Worm (Caenorhabditis elegans) whole organism, young adult: ENCODE measurements around the gene srd-29.

Source experiments
- B0019.2 ChIP-seq: fragments of 200-800 bp; sonication (Bioruptor generic); conservative IDR thresholded peaks from 2 replicates; pipeline ENCODE4 v1.3.6; 2022; ENCODE audit warnings: missing genetic modification reagents, missing genetic modification characterization, missing compliant biosample characterization
- B0035.1 ChIP-seq: sonication (generic microtip); optimal IDR thresholded peaks from 2 replicates; lab custom pipeline; 2016; ENCODE audit warnings: missing genetic modification characterization, mild to moderate bottlenecking, missing compliant biosample characterization, missing genotype, missing genetic modification reagents
- C06A6.2 ChIP-seq: fragments of 200-800 bp; sonication (Bioruptor generic); conservative IDR thresholded peaks from 2 replicates; pipeline ENCODE4 v1.3.6; 2022; ENCODE audit warnings: missing genetic modification characterization, missing compliant biosample characterization
- F22D6.2 ChIP-seq: sonication (generic microtip); optimal IDR thresholded peaks from 2 replicates; lab custom pipeline; 2016; ENCODE audit warnings: mild to moderate bottlenecking, missing genetic modification characterization, missing compliant biosample characterization
- F23B12.7 ChIP-seq: sonication (generic microtip); optimal IDR thresholded peaks from 2 replicates; lab custom pipeline; 2017; ENCODE audit warnings: missing genetic modification characterization, mild to moderate bottlenecking, missing compliant biosample characterization, antibody characterized with exemption, moderate library complexity; ENCODE audit not compliant: insufficient read depth
- F49E8.2 ChIP-seq: sonication (generic microtip); optimal IDR thresholded peaks from 3 replicates; lab custom pipeline; 2017; ENCODE audit warnings: missing genetic modification characterization, mild to moderate bottlenecking, missing compliant biosample characterization, antibody characterized with exemption, moderate library complexity; ENCODE audit not compliant: insufficient read depth
- Y53F4B.3 ChIP-seq: fragments of 200-800 bp; sonication (Bioruptor generic); IDR thresholded peaks from 2 replicates; pipeline ENCODE4 v1.3.6; 2022; ENCODE audit warnings: missing genetic modification reagents, missing genetic modification characterization, missing compliant biosample characterization
- Y56A3A.18 ChIP-seq: fragments of 200-800 bp; sonication (Bioruptor generic); IDR thresholded peaks from 2 replicates; pipeline ENCODE4 v1.3.6; 2022; ENCODE audit warnings: missing genetic modification reagents, missing genetic modification characterization, missing compliant biosample characterization
- Y95B8A.8 ChIP-seq: fragments of 200-800 bp; sonication (Bioruptor generic); IDR thresholded peaks from 2 replicates; pipeline ENCODE4 v1.3.6; 2022; ENCODE audit warnings: missing genetic modification reagents, missing genetic modification characterization, missing compliant biosample characterization
- akir-1 ChIP-seq: fragments of 200-800 bp; sonication (Bioruptor generic); optimal IDR thresholded peaks from 2 replicates; lab custom pipeline; 2018; ENCODE audit warnings: mild to moderate bottlenecking, missing genetic modification characterization, moderate library complexity, missing compliant biosample characterization
- ama-1 ChIP-seq, 3 experiments: fragments of 150-350 bp in 1 of 3; sonication (generic microtip) in 2 of 3; optimal IDR thresholded peaks; 2 replicates each; lab custom pipeline; 2014 to 2018; ENCODE audit warnings: missing biosample characterization in 2 of 3, missing genetic modification characterization in 2 of 3, missing genetic modification reagents in 2 of 3
- attf-5 ChIP-seq: fragments of 200-800 bp; sonication (Bioruptor generic); optimal IDR thresholded peaks from 2 replicates; lab custom pipeline; 2018; ENCODE audit warnings: mild to moderate bottlenecking, missing genetic modification characterization, missing compliant biosample characterization
- cebp-1 ChIP-seq, 2 experiments: fragments of 200-800 bp in 1 of 2; sonication (Bioruptor generic) in 1 of 2; sonication (generic microtip) in 1 of 2; IDR thresholded peaks in 1 of 2; optimal IDR thresholded peaks in 1 of 2; 2 replicates each; pipeline versions ENCODE4 v1.3.6 to Lab custom; 2017 to 2022; ENCODE audit warnings: missing compliant biosample characterization in 2 of 2, missing genetic modification characterization in 2 of 2, mild to moderate bottlenecking in 1 of 2, missing genetic modification reagents in 1 of 2, moderate library complexity in 1 of 2
- cebp-2 ChIP-seq: fragments of 200-800 bp; sonication (Bioruptor generic); IDR thresholded peaks from 2 replicates; pipeline ENCODE4 v1.3.6; 2022; ENCODE audit warnings: missing genetic modification characterization, missing compliant biosample characterization
- ceh-79 ChIP-seq: sonication (generic microtip); optimal IDR thresholded peaks from 2 replicates; lab custom pipeline; 2017; ENCODE audit warnings: mild to moderate bottlenecking, missing genetic modification characterization, missing compliant biosample characterization
- chd-7 ChIP-seq: sonication (generic microtip); optimal IDR thresholded peaks from 2 replicates; lab custom pipeline; 2016; ENCODE audit warnings: mild to moderate bottlenecking, missing genetic modification characterization, moderate library complexity, missing compliant biosample characterization
- efl-1 ChIP-seq: fragments of 150-350 bp; optimal IDR thresholded peaks from 2 replicates; lab custom pipeline; 2014; ENCODE audit warnings: missing biosample characterization, missing genetic modification reagents, missing genetic modification characterization
- egl-18 ChIP-seq: fragments of 200-800 bp; sonication (Bioruptor generic); IDR thresholded peaks from 2 replicates; pipeline ENCODE4 v1.3.6; 2022; ENCODE audit warnings: missing genetic modification reagents, missing genetic modification characterization, missing compliant biosample characterization
- egrh-3 ChIP-seq: fragments of 200-800 bp; sonication (Bioruptor generic); IDR thresholded peaks from 2 replicates; pipeline ENCODE4 v1.3.6; 2022; ENCODE audit warnings: missing genetic modification reagents, missing genetic modification characterization, missing compliant biosample characterization
- ets-4 ChIP-seq: fragments of 200-800 bp; sonication (Bioruptor generic); optimal IDR thresholded peaks from 2 replicates; lab custom pipeline; 2018; ENCODE audit warnings: mild to moderate bottlenecking, missing genetic modification characterization, missing compliant biosample characterization
- hlh-12 ChIP-seq: sonication (generic microtip); optimal IDR thresholded peaks from 2 replicates; lab custom pipeline; 2016; ENCODE audit warnings: missing genetic modification characterization, missing compliant biosample characterization
- hlh-26 ChIP-seq: fragments of 200-800 bp; sonication (Bioruptor generic); conservative IDR thresholded peaks from 2 replicates; pipeline ENCODE4 v1.3.6; 2022; ENCODE audit warnings: missing genetic modification reagents, missing genetic modification characterization, missing compliant biosample characterization
- let-607 ChIP-seq, 2 experiments: fragments of 200-800 bp in 1 of 2; sonication (Bioruptor generic) in 1 of 2; sonication (generic microtip) in 1 of 2; optimal IDR thresholded peaks; 2 replicates each; lab custom pipeline; 2016 to 2018; ENCODE audit warnings: mild to moderate bottlenecking in 2 of 2, missing compliant biosample characterization in 2 of 2, missing genetic modification characterization in 2 of 2, moderate library complexity in 2 of 2, missing genotype in 1 of 2
- lin-54 ChIP-seq: fragments of 200-800 bp; sonication (Bioruptor generic); optimal IDR thresholded peaks from 2 replicates; lab custom pipeline; 2018; ENCODE audit warnings: mild to moderate bottlenecking, missing genetic modification characterization, missing compliant biosample characterization
- lir-1 ChIP-seq: fragments of 200-800 bp; sonication (Bioruptor generic); conservative IDR thresholded peaks from 2 replicates; pipeline ENCODE4 v1.3.6; 2022; ENCODE audit warnings: missing genetic modification reagents, missing genetic modification characterization, missing compliant biosample characterization
- lsl-1 ChIP-seq: fragments of 200-800 bp; sonication (Bioruptor generic); optimal IDR thresholded peaks from 2 replicates; lab custom pipeline; 2018; ENCODE audit warnings: mild to moderate bottlenecking, missing genetic modification characterization, moderate library complexity, missing compliant biosample characterization
- madf-8 ChIP-seq: fragments of 200-800 bp; sonication (Bioruptor generic); conservative IDR thresholded peaks from 2 replicates; pipeline ENCODE4 v1.3.6; 2022; ENCODE audit warnings: missing genetic modification reagents, missing genetic modification characterization, missing compliant biosample characterization
- nfya-2 ChIP-seq: fragments of 200-800 bp; sonication (Bioruptor generic); IDR thresholded peaks from 2 replicates; pipeline ENCODE4 v1.3.6; 2022; ENCODE audit warnings: missing genetic modification reagents, missing genetic modification characterization, missing compliant biosample characterization
- nfyb-1 ChIP-seq: fragments of 200-800 bp; sonication (Bioruptor generic); IDR thresholded peaks from 2 replicates; pipeline ENCODE4 v1.3.6; 2022; ENCODE audit warnings: missing genetic modification reagents, missing genetic modification characterization, missing compliant biosample characterization
- nhr-179 ChIP-seq: sonication (generic microtip); optimal IDR thresholded peaks from 2 replicates; lab custom pipeline; 2016; ENCODE audit warnings: mild to moderate bottlenecking, missing genetic modification characterization, missing compliant biosample characterization
- nhr-80 ChIP-seq: sonication (generic microtip); optimal IDR thresholded peaks from 2 replicates; lab custom pipeline; 2016; ENCODE audit warnings: missing genetic modification characterization, missing compliant biosample characterization
- pbrm-1 ChIP-seq: fragments of 200-800 bp; sonication (Bioruptor generic); IDR thresholded peaks from 2 replicates; pipeline ENCODE4 v1.3.6; 2022; ENCODE audit warnings: missing genetic modification reagents, missing genetic modification characterization, missing compliant biosample characterization
- rcor-1 ChIP-seq: fragments of 200-800 bp; sonication (Bioruptor generic); IDR thresholded peaks from 2 replicates; pipeline ENCODE4 v1.3.6; 2022; ENCODE audit warnings: missing genetic modification reagents, missing genetic modification characterization, missing compliant biosample characterization
- rec-8 ChIP-seq, 2 experiments: sonication (generic microtip); optimal IDR thresholded peaks; 2 replicates each; lab custom pipeline; 2016; ENCODE audit warnings: mild to moderate bottlenecking in 2 of 2, missing genetic modification characterization in 2 of 2, missing genetic modification reagents in 2 of 2, missing genotype in 2 of 2, missing biosample characterization in 1 of 2, missing compliant biosample characterization in 1 of 2, moderate library complexity in 1 of 2
- rpc-1 ChIP-seq, 2 experiments: fragments of 150-350 bp in 1 of 2; sonication (generic microtip) in 1 of 2; optimal IDR thresholded peaks; 2 replicates each; lab custom pipeline; 2014 to 2018; ENCODE audit warnings: missing biosample characterization in 1 of 2, missing genetic modification characterization in 1 of 2, missing genetic modification reagents in 1 of 2, missing genotype in 1 of 2
- sdz-38 ChIP-seq: sonication (generic microtip); optimal IDR thresholded peaks from 2 replicates; lab custom pipeline; 2016; ENCODE audit warnings: missing genotype, missing genetic modification characterization, missing compliant biosample characterization
- sea-2 ChIP-seq: fragments of 200-800 bp; sonication (Bioruptor generic); IDR thresholded peaks from 2 replicates; pipeline ENCODE4 v1.3.6; 2022; ENCODE audit warnings: missing genetic modification characterization, missing compliant biosample characterization
- snpc-3.4 ChIP-seq: sonication (generic microtip); optimal IDR thresholded peaks from 2 replicates; lab custom pipeline; 2017; ENCODE audit warnings: missing genetic modification characterization, mild to moderate bottlenecking, missing compliant biosample characterization, antibody characterized with exemption, moderate library complexity, missing genotype, missing genetic modification reagents
- zim-3 ChIP-seq: sonication (generic microtip); optimal IDR thresholded peaks from 2 replicates; lab custom pipeline; 2017; ENCODE audit warnings: mild to moderate bottlenecking, missing genetic modification characterization, moderate library complexity, missing compliant biosample characterization
- ztf-25 ChIP-seq: fragments of 200-800 bp; sonication (Bioruptor generic); IDR thresholded peaks from 2 replicates; pipeline ENCODE4 v1.3.6; 2022; ENCODE audit warnings: missing genetic modification reagents, missing genetic modification characterization, missing compliant biosample characterization
- ztf-6 ChIP-seq: fragments of 200-800 bp; sonication (Bioruptor generic); IDR thresholded peaks from 2 replicates; pipeline ENCODE4 v1.3.6; 2022; ENCODE audit warnings: missing genetic modification reagents, missing genetic modification characterization, missing compliant biosample characterization

srd-29 gene

DNA sequence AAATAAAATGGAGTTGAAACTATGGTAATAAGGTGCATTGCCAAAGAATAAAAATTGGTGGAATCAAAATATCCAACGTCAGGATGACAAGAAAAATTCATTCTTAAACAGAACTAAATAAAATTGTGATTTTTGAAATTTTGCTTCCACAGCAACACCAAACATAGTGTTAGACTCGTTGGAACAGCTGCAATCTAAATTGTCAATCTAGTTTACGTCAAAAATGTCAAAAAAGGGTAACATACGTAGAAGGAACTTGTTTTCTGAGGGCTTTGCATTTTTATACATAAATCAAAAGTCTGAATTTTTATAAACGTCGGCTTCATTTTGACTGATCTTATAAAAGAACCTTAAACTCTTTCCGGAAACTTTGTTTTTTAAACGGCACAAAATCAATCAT lies 18.0 kb downstream of the srd-29 start, which contains the start of gene srh-200:
TSS of gene srh-200 (minus strand) at position 101 of the 400 bp plus-strand sequence.
- no peak for TF ChIP-seq B0019.2 (GFP tag; lab: Robert Waterston, UW)

ce11 chrV:7667940-7668339 lies 32.4 kb downstream of the srd-29 start, which contains the start of gene C12D5.5:
Gene C12D5.5, plus strand, starts transcription at chrV:7668240.
- TF ChIP-seq chd-7 (tag; lab: Kevin White, UChicago), result no peak
- TF ChIP-seq F22D6.2 (tag; lab: Kevin White, UChicago), result no peak
- no peak for TF ChIP-seq zim-3 (tag; lab: Kevin White, UChicago)
- TF ChIP-seq lsl-1 (GFP tag; lab: Kevin White, UChicago), result no peak
- no peak for TF ChIP-seq sea-2
- TF ChIP-seq ama-1 (optimal IDR thresholded peaks at IDR 0.05; lab: Kevin White, UChicago), result no peak
- TF ChIP-seq ama-1 (GFP tag; optimal IDR thresholded peaks at IDR 0.05; lab: Kevin White, UChicago), result no peak
- no peak for TF ChIP-seq cebp-1 (GFP tag; IDR thresholded peaks at IDR 0.05; lab: Robert Waterston, UW)
- TF ChIP-seq cebp-1 (tag; optimal IDR thresholded peaks at IDR 0.05; lab: Kevin White, UChicago), result no peak
- TF ChIP-seq Y95B8A.8 (GFP tag; lab: Robert Waterston, UW), result no peak
- TF ChIP-seq nfya-2, result no peak
- no peak for TF ChIP-seq hlh-12 (tag; lab: Kevin White, UChicago)
- TF ChIP-seq pbrm-1 (GFP tag; lab: Robert Waterston, UW), result no peak
- TF ChIP-seq ztf-6 (GFP tag; lab: Robert Waterston, UW), result no peak
- TF ChIP-seq C06A6.2 (GFP tag; lab: Robert Waterston, UW), result no peak
- TF ChIP-seq ets-4 (GFP tag; lab: Kevin White, UChicago), result no peak
- no peak for TF ChIP-seq F49E8.2
- no peak for TF ChIP-seq snpc-3.4 (tag; lab: Kevin White, UChicago)

DNA sequence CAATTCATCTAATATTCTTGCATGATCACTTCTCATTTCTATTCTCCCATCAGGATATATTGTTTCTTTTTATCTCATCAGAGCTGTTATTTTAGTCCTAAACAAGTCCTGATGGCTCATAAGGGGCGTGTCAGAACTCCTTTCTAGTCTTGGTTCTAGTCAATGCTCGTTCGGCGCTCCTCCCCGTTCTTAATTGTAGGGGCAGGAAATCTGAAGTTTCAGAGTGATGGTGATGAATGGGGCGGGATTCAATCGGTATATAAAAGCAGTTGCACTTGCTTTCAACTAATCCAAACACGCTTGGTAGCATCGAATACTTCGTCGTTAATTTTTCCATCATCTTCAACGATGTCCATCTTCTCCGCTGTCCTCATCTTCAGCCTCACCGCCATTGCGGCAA lies 36.7 kb downstream of the srd-29 start, which contains the start of gene C12D5.4:
TSS of gene C12D5.4 (plus strand) at position 301 of the 400 bp plus-strand sequence.
- no peak for TF ChIP-seq efl-1
- TF ChIP-seq hlh-26 (GFP tag; lab: Robert Waterston, UW), result no peak
- TF ChIP-seq rec-8 (tag; optimal IDR thresholded peaks at IDR 0.05; lab: Kevin White, UChicago), result no peak
- TF ChIP-seq rpc-1 (optimal IDR thresholded peaks at IDR 0.05; lab: Kevin White, UChicago), result no peak
- no peak for TF ChIP-seq rpc-1 (tag; optimal IDR thresholded peaks at IDR 0.05; lab: Kevin White, UChicago)
- no peak for TF ChIP-seq B0019.2 (GFP tag; lab: Robert Waterston, UW)
- no peak for TF ChIP-seq madf-8 (GFP tag; lab: Robert Waterston, UW)
- TF ChIP-seq egrh-3 (GFP tag; lab: Robert Waterston, UW), result no peak
- TF ChIP-seq Y53F4B.3, result no peak
- no peak for TF ChIP-seq ztf-25 (GFP tag; lab: Robert Waterston, UW)
- no peak for TF ChIP-seq egl-18 (GFP tag; lab: Robert Waterston, UW)
- TF ChIP-seq let-607 (tag; optimal IDR thresholded peaks at IDR 0.05; lab: Kevin White, UChicago), result no peak
- TF ChIP-seq sdz-38 (tag; lab: Kevin White, UChicago), result no peak
- TF ChIP-seq F49E8.2, result no peak

DNA sequence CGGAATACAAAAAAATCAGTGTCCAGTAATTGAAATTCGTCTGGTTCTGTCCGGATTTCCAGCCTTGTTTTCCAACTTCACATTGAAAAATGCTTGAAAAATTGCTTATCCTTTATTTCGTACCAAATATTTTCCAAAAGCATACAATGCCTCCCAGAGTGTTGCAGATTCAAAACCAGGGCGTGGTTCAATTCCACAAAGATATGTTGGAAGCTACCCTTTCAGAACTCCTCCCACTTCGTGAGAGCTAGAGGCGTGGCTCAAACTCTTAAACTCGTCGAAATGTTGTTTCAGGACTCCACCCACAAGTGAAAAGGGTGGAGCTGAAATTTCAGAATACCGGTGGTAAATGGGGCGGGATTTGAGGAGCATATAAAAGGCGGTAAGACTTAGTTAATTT lies 40.3 kb downstream of the srd-29 start, which contains the start of gene C12D5.3:
TSS of gene C12D5.3 (plus strand) at position 301 of the 400 bp plus-strand sequence.
- TF ChIP-seq rcor-1 (GFP tag; lab: Robert Waterston, UW), result no peak
- TF ChIP-seq, all 124 proteins: peak for 0

DNA sequence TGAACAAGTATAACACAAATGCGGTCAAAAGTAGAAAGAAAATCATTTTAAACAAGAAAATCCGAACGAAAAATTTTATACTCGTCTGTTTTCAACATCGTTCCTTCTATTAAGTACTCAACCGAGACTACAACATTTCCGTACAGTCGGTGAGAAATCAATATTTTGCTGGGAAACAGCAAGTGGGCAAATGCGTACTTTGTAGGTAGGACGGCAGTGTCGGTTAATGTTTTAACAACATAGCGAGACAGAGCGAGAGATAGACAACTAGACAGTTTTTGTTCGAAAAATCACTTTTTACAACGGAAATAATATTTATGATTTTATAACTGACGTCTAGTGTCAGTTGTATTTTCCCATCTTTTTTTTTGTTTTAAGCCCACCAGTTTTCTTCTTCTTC lies 45.8 kb downstream of the srd-29 start, which contains the start of gene cyp-33A1:
TSS of gene cyp-33A1 (minus strand) at position 72 of the 400 bp plus-strand sequence.
- TF ChIP-seq nhr-80 (peak; percentile 30), nfyb-1 (GFP tag; lab: Robert Waterston, UW) (no peak), B0035.1 (tag; lab: Kevin White, UChicago) (no peak), F23B12.7 (tag; lab: Kevin White, UChicago) (peak; percentile 33), nhr-179 (tag; lab: Kevin White, UChicago) (no peak), lin-54 (GFP tag; lab: Kevin White, UChicago) (no peak), attf-5 (GFP tag; lab: Kevin White, UChicago) (peak; percentile 47), Y56A3A.18 (GFP tag; lab: Robert Waterston, UW) (no peak), akir-1 (GFP tag; lab: Kevin White, UChicago) (no peak), lir-1 (GFP tag; lab: Robert Waterston, UW) (no peak), ceh-79 (tag; lab: Kevin White, UChicago) (no peak), cebp-2 (GFP tag; lab: Robert Waterston, UW) (no peak)
